Fruit fly (Drosophila melanogaster): ENCODE data around the gene CG12728.

dm6 chrX:5949951-5950350 is 7.5 kb downstream of the CG12728 start, which contains the start of gene CG32755:
- TF ChIP-seq pan (optimal IDR thresholded peaks at IDR 0.05) (no peak), dmrt93B (GFP tag; optimal IDR thresholded peaks at IDR 0.05) (no peak), Rel (GFP tag; optimal IDR thresholded peaks at IDR 0.05) (no peak), Rel (tag; optimal IDR thresholded peaks at IDR 0.05) (no peak), HLH106 (tag; optimal IDR thresholded peaks at IDR 0.05) (no peak), Hr78 (GFP tag; optimal IDR thresholded peaks at IDR 0.05) (no peak), CrebA (GFP tag; optimal IDR thresholded peaks at IDR 0.05; ENCODE audit: borderline replicate concordance) (no peak), rgr (GFP tag; optimal IDR thresholded peaks at IDR 0.05) (no peak), usp (GFP tag; optimal IDR thresholded peaks at IDR 0.05) (no peak)
